Worm (Caenorhabditis elegans) whole organism, L2 larva: Measurements from ENCODE around the gene Y43F8C.5.

Source experiments
- C34F6.9 ChIP-seq: fragments of 150-350 bp; optimal IDR thresholded peaks from 2 replicates; lab custom pipeline; 2014; ENCODE audit warnings: missing biosample characterization, missing genetic modification characterization
- F13H6.1 ChIP-seq: sonication (generic microtip); optimal IDR thresholded peaks from 2 replicates; lab custom pipeline; 2016; ENCODE audit warnings: missing genetic modification characterization, missing compliant biosample characterization
- R02D3.7 ChIP-seq: fragments of 150-350 bp; optimal IDR thresholded peaks from 2 replicates; lab custom pipeline; 2014; ENCODE audit warnings: missing biosample characterization, missing genetic modification characterization
- Y55F3AM.14 ChIP-seq: fragments of 200-800 bp; sonication (Bioruptor generic); optimal IDR thresholded peaks from 2 replicates; lab custom pipeline; 2018; ENCODE audit warnings: mild to moderate bottlenecking, missing genetic modification characterization, missing compliant biosample characterization
- ZK546.5 ChIP-seq: sonication (generic microtip); optimal IDR thresholded peaks from 2 replicates; lab custom pipeline; 2017; ENCODE audit warnings: missing biosample characterization, missing genetic modification characterization
- alr-1 ChIP-seq: fragments of 150-350 bp; optimal IDR thresholded peaks from 2 replicates; lab custom pipeline; 2014; ENCODE audit warnings: missing biosample characterization, missing genetic modification characterization
- aly-2 ChIP-seq: fragments of 150-350 bp; optimal IDR thresholded peaks from 2 replicates; lab custom pipeline; 2014; ENCODE audit warnings: missing biosample characterization, missing genetic modification characterization
- ama-1 ChIP-seq: fragments of 150-350 bp; optimal IDR thresholded peaks from 2 replicates; lab custom pipeline; 2018; ENCODE audit warnings: inconsistent platforms
- blmp-1 ChIP-seq: sonication (generic microtip); optimal IDR thresholded peaks from 2 replicates; lab custom pipeline; 2017; ENCODE audit warnings: missing genetic modification characterization, mild to moderate bottlenecking, missing compliant biosample characterization, antibody characterized with exemption, moderate library complexity; ENCODE audit not compliant: insufficient read depth
- ceh-16 ChIP-seq: fragments of 150-350 bp; optimal IDR thresholded peaks from 2 replicates; lab custom pipeline; 2014; ENCODE audit warnings: missing biosample characterization, missing genetic modification characterization
- ceh-82 ChIP-seq: fragments of 150-350 bp; optimal IDR thresholded peaks from 2 replicates; lab custom pipeline; 2014; ENCODE audit warnings: missing biosample characterization, missing genetic modification characterization
- crh-2 ChIP-seq: sonication (generic microtip); optimal IDR thresholded peaks from 2 replicates; lab custom pipeline; 2017; ENCODE audit warnings: missing biosample characterization, missing genetic modification characterization
- egl-27 ChIP-seq: sonication (generic microtip); optimal IDR thresholded peaks from 3 replicates; lab custom pipeline; 2017; ENCODE audit warnings: missing biosample characterization, missing genetic modification reagents, missing genetic modification characterization
- elt-1 ChIP-seq: fragments of 150-350 bp; optimal IDR thresholded peaks from 2 replicates; lab custom pipeline; 2014; ENCODE audit warnings: missing biosample characterization, missing genetic modification characterization
- elt-3 ChIP-seq: sonication (generic microtip); optimal IDR thresholded peaks from 2 replicates; lab custom pipeline; 2017; ENCODE audit warnings: missing biosample characterization, missing genetic modification characterization
- gmeb-1 ChIP-seq: fragments of 150-350 bp; optimal IDR thresholded peaks from 2 replicates; lab custom pipeline; 2014; ENCODE audit warnings: missing biosample characterization, missing genetic modification characterization
- lsy-2 ChIP-seq, 2 experiments: fragments of 150-350 bp in 1 of 2; sonication (generic microtip) in 1 of 2; optimal IDR thresholded peaks; 2 replicates each; lab custom pipeline; 2014 to 2017; ENCODE audit warnings: missing biosample characterization in 2 of 2, missing genetic modification characterization in 2 of 2
- mab-5 ChIP-seq: fragments of 150-350 bp; optimal IDR thresholded peaks from 2 replicates; lab custom pipeline; 2014; ENCODE audit warnings: missing biosample characterization, missing genetic modification characterization
- mdl-1 ChIP-seq, 2 experiments: fragments of 150-350 bp in 1 of 2; sonication (generic microtip) in 1 of 2; optimal IDR thresholded peaks; 2 replicates each; lab custom pipeline; 2017; ENCODE audit warnings: missing biosample characterization in 2 of 2, missing genetic modification characterization in 2 of 2
- nhr-10 ChIP-seq: sonication (generic microtip); optimal IDR thresholded peaks from 2 replicates; lab custom pipeline; 2017; ENCODE audit warnings: missing biosample characterization, missing genetic modification characterization
- nhr-11 ChIP-seq: fragments of 150-350 bp; optimal IDR thresholded peaks from 2 replicates; lab custom pipeline; 2014; ENCODE audit warnings: missing biosample characterization, missing genetic modification characterization
- nhr-12 ChIP-seq: fragments of 150-350 bp; optimal IDR thresholded peaks from 2 replicates; lab custom pipeline; 2014; ENCODE audit warnings: missing biosample characterization, missing genetic modification characterization
- nhr-23 ChIP-seq: fragments of 150-350 bp; optimal IDR thresholded peaks from 2 replicates; lab custom pipeline; 2014; ENCODE audit warnings: missing biosample characterization, missing genetic modification reagents, missing genetic modification characterization
- nhr-25 ChIP-seq: fragments of 150-350 bp; sonication (generic microtip); optimal IDR thresholded peaks from 3 replicates; lab custom pipeline; 2014; ENCODE audit warnings: missing biosample characterization, missing genetic modification characterization
- nhr-6 ChIP-seq: fragments of 150-350 bp; optimal IDR thresholded peaks from 2 replicates; lab custom pipeline; 2014; ENCODE audit warnings: missing biosample characterization, missing genetic modification characterization
- peb-1 ChIP-seq: fragments of 150-350 bp; optimal IDR thresholded peaks from 2 replicates; lab custom pipeline; 2014; ENCODE audit warnings: missing biosample characterization, missing genetic modification characterization
- sem-4 ChIP-seq: fragments of 150-350 bp; optimal IDR thresholded peaks from 2 replicates; lab custom pipeline; 2014; ENCODE audit warnings: missing biosample characterization, missing genetic modification reagents, missing genetic modification characterization
- skn-1 ChIP-seq: sonication (generic microtip); optimal IDR thresholded peaks from 2 replicates; lab custom pipeline; 2017; ENCODE audit warnings: missing biosample characterization, missing genetic modification characterization
- sma-9 ChIP-seq, 2 experiments: fragments of 150-350 bp in 1 of 2; sonication (generic microtip) in 1 of 2; optimal IDR thresholded peaks; 2 replicates each; lab custom pipeline; 2014 to 2016; ENCODE audit warnings: missing genetic modification characterization in 2 of 2, mild to moderate bottlenecking in 1 of 2, missing biosample characterization in 1 of 2, missing compliant biosample characterization in 1 of 2, missing genetic modification reagents in 1 of 2, moderate library complexity in 1 of 2
- unc-55 ChIP-seq: fragments of 150-350 bp; sonication (generic microtip); optimal IDR thresholded peaks from 3 replicates; lab custom pipeline; 2014; ENCODE audit warnings: missing biosample characterization, missing genetic modification reagents, missing genetic modification characterization
- unc-62 ChIP-seq: fragments of 150-350 bp; optimal IDR thresholded peaks from 2 replicates; lab custom pipeline; 2014; ENCODE audit warnings: missing biosample characterization, missing genetic modification reagents, missing genetic modification characterization
- ztf-1 ChIP-seq: fragments of 200-800 bp; sonication (Bioruptor generic); conservative IDR thresholded peaks from 2 replicates; pipeline ENCODE4 v1.3.6; 2022; ENCODE audit warnings: missing genetic modification characterization, missing compliant biosample characterization
- ztf-4 ChIP-seq: fragments of 150-350 bp; optimal IDR thresholded peaks from 2 replicates; lab custom pipeline; 2014; ENCODE audit warnings: missing biosample characterization, missing genetic modification characterization

The Y43F8C.5 gene

DNA sequence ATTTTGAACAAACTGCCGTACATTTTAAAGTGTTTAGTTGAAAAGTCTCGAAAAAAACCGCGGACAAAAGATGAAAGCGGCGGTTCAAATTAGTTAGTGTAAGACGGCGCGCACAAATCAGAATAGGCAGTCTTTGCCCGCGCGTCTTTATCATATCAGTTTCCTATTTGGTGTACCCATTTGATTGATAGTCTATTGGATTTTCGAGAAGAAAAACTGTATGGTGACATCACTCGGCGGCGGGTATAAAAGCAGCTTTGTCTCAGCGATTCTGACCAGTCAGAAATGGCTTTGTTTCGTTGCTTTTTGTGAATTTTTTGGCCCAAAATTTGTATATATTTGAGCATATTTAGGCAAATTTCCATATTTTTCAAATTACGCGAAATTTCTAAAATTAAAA lies 23.8 kb downstream of the Y43F8C.5 start:
- TF ChIP-seq C34F6.9 (tag; lab: Kevin White, UChicago) (no peak), peb-1 (no peak), blmp-1 (tag; lab: Kevin White, UChicago) (no peak), nhr-25 (tag; lab: Kevin White, UChicago) (peak; percentile 16), sem-4 (no peak), nhr-23 (tag; lab: Kevin White, UChicago) (no peak), sma-9 (GFP tag; optimal IDR thresholded peaks at IDR 0.05; lab: Kevin White, UChicago) (peak; percentile 7), sma-9 (tag; optimal IDR thresholded peaks at IDR 0.05; lab: Kevin White, UChicago) (no peak), ceh-16 (tag; lab: Kevin White, UChicago) (no peak), aly-2 (tag; lab: Kevin White, UChicago) (no peak)

DNA sequence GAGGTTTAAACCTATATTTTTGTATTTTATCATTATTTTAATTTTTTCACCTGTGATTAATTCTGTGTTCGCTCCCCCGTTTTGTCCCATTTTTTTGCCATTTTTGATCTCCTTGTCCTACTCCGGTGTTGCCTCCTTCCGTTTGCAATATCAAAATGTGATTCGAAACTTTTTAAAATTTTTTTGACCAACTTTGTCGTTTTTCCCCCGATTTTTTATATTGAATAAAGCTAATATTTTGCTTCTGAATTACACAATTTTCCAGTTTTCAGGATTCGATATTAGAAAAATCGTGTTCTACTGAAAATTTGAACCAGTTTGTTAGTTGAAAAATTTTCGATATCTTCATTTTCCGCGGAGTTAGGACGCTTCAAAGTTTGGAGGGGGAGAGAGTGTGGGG lies 26.6 kb downstream of the Y43F8C.5 start, which contains the start of gene nlp-25:
TSS of gene nlp-25 (plus strand) at position 301 of the 400 bp plus-strand sequence.
- TF ChIP-seq Y55F3AM.14 (GFP tag; lab: Kevin White, UChicago) (no peak), alr-1 (no peak), nhr-23 (tag; lab: Kevin White, UChicago) (no peak)

DNA sequence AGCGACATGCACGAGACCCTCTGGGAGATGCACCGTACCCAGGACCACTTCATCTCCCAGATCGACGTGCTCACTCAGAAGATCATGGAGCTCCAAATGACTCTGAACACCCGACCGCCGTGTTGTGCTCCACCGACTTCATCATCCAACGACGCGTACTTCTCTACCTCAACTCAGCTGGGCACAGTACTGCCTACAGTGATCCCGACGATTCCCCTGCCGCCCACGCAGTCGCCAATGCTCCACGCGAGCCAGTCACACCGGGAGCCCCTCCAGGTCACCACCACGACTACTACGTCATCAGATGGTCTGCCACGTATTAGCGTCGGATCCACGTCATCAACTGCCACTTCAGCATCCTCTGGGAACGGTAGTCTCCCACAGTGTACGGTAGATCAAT lies 27.0 kb downstream of the Y43F8C.5 start:
- TF ChIP-seq ZK546.5 (tag; lab: Kevin White, UChicago) (no peak), mdl-1 (tag; optimal IDR thresholded peaks at IDR 0.05; lab: Kevin White, UChicago) (no peak), skn-1 (tag; lab: Kevin White, UChicago) (no peak), lsy-2 (tag; optimal IDR thresholded peaks at IDR 0.05; lab: Kevin White, UChicago) (no peak), elt-1 (no peak), aly-2 (tag; lab: Kevin White, UChicago) (no peak), crh-2 (tag; lab: Kevin White, UChicago) (no peak), ztf-4 (tag; lab: Kevin White, UChicago) (no peak), ama-1 (lab: Kevin White, UChicago) (no peak), ceh-82 (tag; lab: Kevin White, UChicago) (no peak), egl-27 (tag; lab: Kevin White, UChicago) (no peak), nhr-23 (tag; lab: Kevin White, UChicago) (no peak), R02D3.7 (tag; lab: Kevin White, UChicago) (no peak), unc-62 (no peak), mab-5 (no peak), ztf-1 (no peak), unc-55 (GFP tag; lab: Kevin White, UChicago) (no peak)

DNA sequence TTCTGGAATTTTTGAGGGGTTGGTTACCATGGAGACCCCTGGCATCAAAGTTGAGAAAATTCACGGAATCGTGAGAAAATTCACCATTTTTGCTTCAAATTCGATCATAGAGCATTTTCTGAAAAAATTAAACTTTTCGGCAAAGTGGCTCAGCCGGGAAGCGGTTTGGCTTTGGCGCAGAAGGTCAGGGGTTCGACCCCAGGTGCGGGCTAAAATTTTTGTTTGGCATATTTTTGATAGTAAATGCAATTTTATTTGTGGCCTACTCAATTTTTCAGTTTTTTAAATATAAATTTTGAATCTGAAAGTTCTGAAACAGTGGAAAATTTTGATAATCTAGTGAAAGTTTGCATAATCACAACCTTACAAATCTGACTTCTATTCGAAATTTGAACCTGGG lies 33.4 kb downstream of the Y43F8C.5 start:
- TF ChIP-seq gmeb-1 (tag; lab: Kevin White, UChicago) (no peak), nhr-6 (no peak), sma-9 (GFP tag; optimal IDR thresholded peaks at IDR 0.05; lab: Kevin White, UChicago) (no peak), sma-9 (tag; optimal IDR thresholded peaks at IDR 0.05; lab: Kevin White, UChicago) (no peak), Y55F3AM.14 (GFP tag; lab: Kevin White, UChicago) (no peak), elt-3 (tag; lab: Kevin White, UChicago) (no peak), nhr-11 (no peak), aly-2 (tag; lab: Kevin White, UChicago) (no peak), nhr-12 (no peak), nhr-10 (tag; lab: Kevin White, UChicago) (no peak), mdl-1 (tag; optimal IDR thresholded peaks at IDR 0.05; lab: Kevin White, UChicago) (no peak), elt-1 (no peak), mab-5 (no peak)

DNA sequence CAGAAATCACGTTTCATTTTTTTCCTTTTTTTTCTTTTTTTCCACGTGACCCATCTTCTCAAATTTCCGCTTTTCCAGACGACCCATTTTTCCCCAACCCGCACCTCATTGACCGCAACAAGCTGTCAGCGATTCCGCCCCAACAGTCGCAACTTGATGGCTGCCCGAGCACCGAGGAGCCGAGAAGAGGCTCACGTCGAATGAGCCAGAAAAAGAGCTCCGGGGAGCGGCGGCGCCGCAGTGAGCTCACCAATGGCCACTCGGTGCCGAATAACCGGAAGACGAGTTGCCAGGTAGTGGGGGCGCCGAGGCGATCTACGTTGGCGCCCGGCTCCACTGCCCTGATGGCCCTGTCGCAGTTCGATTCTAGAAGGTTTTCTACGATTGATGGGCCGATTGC lies 41.6 kb downstream of the Y43F8C.5 start:
- TF ChIP-seq mab-5: no peak
- no peak for TF ChIP-seq elt-1
- no peak for TF ChIP-seq ztf-1
- no peak for TF ChIP-seq blmp-1 (tag; lab: Kevin White, UChicago)
- TF ChIP-seq nhr-25 (tag; lab: Kevin White, UChicago): no peak
- TF ChIP-seq F13H6.1 (tag; lab: Kevin White, UChicago): no peak
- TF ChIP-seq nhr-11: no peak
- no peak for TF ChIP-seq unc-55 (GFP tag; lab: Kevin White, UChicago)
- TF ChIP-seq, all 48 proteins: peak for 0
